Fruit fly (Drosophila melanogaster) whole organism, embryonic: ENCODE measurements around the gene CG7987.

Source experiments
- Atf3 ChIP-seq: fragments of 200-800 bp; sonication (Bioruptor generic); optimal IDR thresholded peaks from 3 replicates; lab custom pipeline; 2016; ENCODE audit warnings: missing biosample characterization, missing genetic modification characterization
- Bteb2 ChIP-seq: fragments of 200-800 bp; sonication (Bioruptor generic); optimal IDR thresholded peaks from 2 replicates; lab custom pipeline; 2016; ENCODE audit warnings: missing biosample characterization, missing genetic modification characterization
- CG10274 ChIP-seq: fragments of 200-800 bp; sonication (Bioruptor generic); optimal IDR thresholded peaks from 3 replicates; lab custom pipeline; 2017; ENCODE audit warnings: missing biosample characterization, mild to moderate bottlenecking, missing genetic modification characterization
- CG11398 ChIP-seq: fragments of 200-800 bp; sonication (Bioruptor generic); optimal IDR thresholded peaks from 2 replicates; lab custom pipeline; 2016; ENCODE audit warnings: missing biosample characterization, missing genetic modification characterization
- CG11696 ChIP-seq: fragments of 200-800 bp; sonication (Bioruptor generic); IDR thresholded peaks from 2 replicates; pipeline ENCODE4 v1.3.6; 2022; ENCODE audit warnings: missing biosample characterization, missing genetic modification characterization
- CG12659 ChIP-seq: fragments of 200-800 bp; sonication (Bioruptor generic); optimal IDR thresholded peaks from 3 replicates; lab custom pipeline; 2017; ENCODE audit warnings: mild to moderate bottlenecking, missing biosample characterization, missing genetic modification reagents, missing genetic modification characterization
- CG14860 ChIP-seq: fragments of 200-800 bp; sonication (Bioruptor generic); IDR thresholded peaks from 3 replicates; pipeline ENCODE4 v1.3.6; 2022; ENCODE audit warnings: missing biosample characterization, missing genetic modification characterization; ENCODE audit not compliant: partially characterized antibody
- CG15011 ChIP-seq: fragments of 200-800 bp; sonication (Bioruptor generic); optimal IDR thresholded peaks from 3 replicates; lab custom pipeline; 2018; ENCODE audit warnings: missing biosample characterization, mild to moderate bottlenecking, missing genetic modification characterization
- CG17568 ChIP-seq: fragments of 200-800 bp; sonication (Bioruptor generic); optimal IDR thresholded peaks from 2 replicates; lab custom pipeline; 2018; ENCODE audit warnings: missing biosample characterization, mild to moderate bottlenecking, missing genetic modification characterization, moderate library complexity
- CG17829 ChIP-seq: fragments of 200-800 bp; optimal IDR thresholded peaks from 2 replicates; lab custom pipeline; 2019; ENCODE audit warnings: missing biosample characterization, mild to moderate bottlenecking, missing genetic modification characterization, moderate library complexity
- CG18599 ChIP-seq: fragments of 200-800 bp; sonication (Bioruptor generic); optimal IDR thresholded peaks from 3 replicates; lab custom pipeline; 2017; ENCODE audit warnings: missing biosample characterization, missing genetic modification characterization, mild to moderate bottlenecking, moderate library complexity, missing genetic modification reagents
- CG2116 ChIP-seq: fragments of 200-800 bp; sonication (Bioruptor generic); optimal IDR thresholded peaks from 3 replicates; lab custom pipeline; 2018; ENCODE audit warnings: missing biosample characterization, mild to moderate bottlenecking, missing genetic modification characterization
- CG2875 ChIP-seq: fragments of 200-800 bp; sonication (Bioruptor generic); optimal IDR thresholded peaks from 2 replicates; lab custom pipeline; 2017; ENCODE audit warnings: missing biosample characterization, mild to moderate bottlenecking, missing genetic modification characterization, missing genetic modification reagents
- CG31388 ChIP-seq: fragments of 200-800 bp; sonication (Bioruptor generic); optimal IDR thresholded peaks from 2 replicates; lab custom pipeline; 2016; ENCODE audit warnings: missing biosample characterization, missing genetic modification characterization
- CG34376 ChIP-seq: fragments of 200-800 bp; sonication (Bioruptor generic); optimal IDR thresholded peaks from 2 replicates; lab custom pipeline; 2018; ENCODE audit warnings: missing biosample characterization, mild to moderate bottlenecking, missing genetic modification characterization
- CG3847 ChIP-seq: fragments of 200-800 bp; sonication (Bioruptor generic); IDR thresholded peaks from 2 replicates; pipeline ENCODE4 v1.3.6; 2022; ENCODE audit warnings: missing biosample characterization, missing genetic modification characterization
- CG4404 ChIP-seq: fragments of 200-800 bp; sonication (Bioruptor generic); IDR thresholded peaks from 2 replicates; pipeline ENCODE4 v1.3.6; 2022; ENCODE audit warnings: missing biosample characterization, missing genetic modification characterization
- CG4424 ChIP-seq: fragments of 200-800 bp; sonication (Bioruptor generic); optimal IDR thresholded peaks from 3 replicates; lab custom pipeline; 2016; ENCODE audit warnings: missing biosample characterization, missing genetic modification characterization
- CG4617 ChIP-seq: fragments of 200-800 bp; sonication (Bioruptor generic); optimal IDR thresholded peaks from 3 replicates; lab custom pipeline; 2016; ENCODE audit warnings: missing biosample characterization, missing genetic modification characterization, borderline replicate concordance
- CG7271 ChIP-seq: fragments of 200-800 bp; sonication (Bioruptor generic); optimal IDR thresholded peaks from 2 replicates; lab custom pipeline; 2018; ENCODE audit warnings: missing biosample characterization, mild to moderate bottlenecking, missing genetic modification characterization, moderate library complexity
- CG8924 ChIP-seq: fragments of 200-800 bp; optimal IDR thresholded peaks from 3 replicates; lab custom pipeline; 2019; ENCODE audit warnings: missing biosample characterization, mild to moderate bottlenecking, missing genetic modification characterization, moderate library complexity
- D ChIP-seq, 2 experiments: fragments of 200-800 bp in 1 of 2; fragments of >200 bp in 1 of 2; sonication (Bioruptor generic) in 1 of 2; optimal IDR thresholded peaks; 2 replicates in 1 of 2; 3 replicates in 1 of 2; lab custom pipeline; 2017; ENCODE audit warnings: mild to moderate bottlenecking in 1 of 2, missing biosample characterization in 1 of 2, missing genetic modification characterization in 1 of 2, missing genetic modification reagents in 1 of 2
- Dll ChIP-seq: fragments of 200-800 bp; sonication (Bioruptor generic); IDR thresholded peaks from 4 replicates; pipeline ENCODE4 v1.3.6; 2022; ENCODE audit warnings: missing biosample characterization, missing genetic modification characterization; ENCODE audit not compliant: partially characterized antibody
- Dref ChIP-seq: fragments of 200-800 bp; sonication (Bioruptor generic); IDR thresholded peaks from 2 replicates; pipeline ENCODE4 v1.3.6; 2022; ENCODE audit warnings: missing biosample characterization, missing genetic modification characterization
- Drgx ChIP-seq: fragments of 200-800 bp; sonication (Bioruptor generic); IDR thresholded peaks from 2 replicates; pipeline ENCODE4 v1.3.6; 2022; ENCODE audit warnings: missing biosample characterization, missing genetic modification characterization
- E2f2 ChIP-seq: fragments of 200-800 bp; sonication (Bioruptor generic); IDR thresholded peaks from 2 replicates; pipeline ENCODE4 v1.3.6; 2022; ENCODE audit warnings: missing biosample characterization, missing genetic modification characterization
- Ets65A ChIP-seq: fragments of 200-800 bp; sonication (Bioruptor generic); peaks from one replicate; lab custom pipeline; 2016; ENCODE audit warnings: missing biosample characterization, missing genetic modification characterization
- Fer2 ChIP-seq: fragments of 200-800 bp; sonication (Bioruptor generic); optimal IDR thresholded peaks from 2 replicates; lab custom pipeline; 2018; ENCODE audit warnings: missing biosample characterization, mild to moderate bottlenecking, missing genetic modification characterization, moderate library complexity
- GATAe ChIP-seq: fragments of 200-800 bp; sonication (Bioruptor generic); conservative IDR thresholded peaks from 2 replicates; pipeline ENCODE4 v1.3.6; 2022; ENCODE audit warnings: missing biosample characterization, missing genetic modification characterization
- HLH54F ChIP-seq: fragments of 200-800 bp; sonication (Bioruptor generic); optimal IDR thresholded peaks from 3 replicates; lab custom pipeline; 2016; ENCODE audit warnings: missing biosample characterization, missing genetic modification characterization
- ab ChIP-seq: fragments of 200-800 bp; sonication (Bioruptor generic); optimal IDR thresholded peaks from 2 replicates; lab custom pipeline; 2016; ENCODE audit warnings: missing biosample characterization, missing genetic modification characterization
- ato ChIP-seq: fragments of 200-800 bp; sonication (Bioruptor generic); IDR thresholded peaks from 2 replicates; pipeline ENCODE4 v1.3.6; 2022; ENCODE audit warnings: missing biosample characterization, missing genetic modification characterization; ENCODE audit not compliant: partially characterized antibody
- br ChIP-seq: fragments of >200 bp; optimal IDR thresholded peaks from 2 replicates; lab custom pipeline; 2017
- da ChIP-seq: fragments of 200-800 bp; sonication (Bioruptor generic); optimal IDR thresholded peaks from 2 replicates; lab custom pipeline; 2016; ENCODE audit warnings: missing biosample characterization, missing genetic modification characterization
- dati ChIP-seq: fragments of 200-800 bp; sonication (Bioruptor generic); IDR thresholded peaks from 2 replicates; pipeline ENCODE4 v1.3.6; 2022; ENCODE audit warnings: missing biosample characterization, missing genetic modification characterization
- dmrt99B ChIP-seq: fragments of 200-800 bp; sonication (Bioruptor generic); optimal IDR thresholded peaks from 2 replicates; lab custom pipeline; 2018; ENCODE audit warnings: missing biosample characterization, mild to moderate bottlenecking, missing genetic modification characterization, moderate library complexity
- esg ChIP-seq: fragments of 200-800 bp; sonication (Bioruptor generic); conservative IDR thresholded peaks from 2 replicates; pipeline ENCODE4 v1.3.6; 2022; ENCODE audit warnings: missing biosample characterization, missing genetic modification characterization
- ewg ChIP-seq: fragments of 200-800 bp; sonication (Bioruptor generic); optimal IDR thresholded peaks from 3 replicates; lab custom pipeline; 2017; ENCODE audit warnings: mild to moderate bottlenecking, missing biosample characterization, missing genetic modification reagents, missing genetic modification characterization
- gce ChIP-seq: fragments of 200-800 bp; sonication (Bioruptor generic); IDR thresholded peaks from 3 replicates; pipeline ENCODE4 v1.3.6; 2022; ENCODE audit warnings: missing biosample characterization, missing genetic modification characterization
- insv ChIP-seq, 2 experiments: fragments of 200-800 bp; sonication (Bioruptor generic); optimal IDR thresholded peaks; 3 replicates each; lab custom pipeline; 2016 to 2018; ENCODE audit warnings: missing biosample characterization in 2 of 2, missing genetic modification characterization in 2 of 2
- nerfin-1 ChIP-seq: fragments of 200-800 bp; sonication (Bioruptor generic); optimal IDR thresholded peaks from 3 replicates; lab custom pipeline; 2019; ENCODE audit warnings: missing biosample characterization, mild to moderate bottlenecking, missing genetic modification characterization, moderate library complexity
- row ChIP-seq: fragments of 200-800 bp; sonication (Bioruptor generic); IDR thresholded peaks from 3 replicates; pipeline ENCODE4 v1.3.6; 2022; ENCODE audit warnings: missing biosample characterization, missing genetic modification characterization
- sc ChIP-seq, 3 experiments: fragments of >200 bp in 2 of 3; fragments of 200-800 bp in 1 of 3; sonication (Bioruptor generic) in 1 of 3; optimal IDR thresholded peaks; 2 replicates in 2 of 3; 3 replicates in 1 of 3; lab custom pipeline; 2017; ENCODE audit warnings: mild to moderate bottlenecking in 1 of 3, missing biosample characterization in 1 of 3, missing genetic modification characterization in 1 of 3, missing genetic modification reagents in 1 of 3
- schlank ChIP-seq: fragments of 200-800 bp; sonication (Bioruptor generic); optimal IDR thresholded peaks from 2 replicates; lab custom pipeline; 2018; ENCODE audit warnings: missing biosample characterization, mild to moderate bottlenecking, missing genetic modification characterization
- trem ChIP-seq: fragments of 200-800 bp; optimal IDR thresholded peaks from 3 replicates; lab custom pipeline; 2019; ENCODE audit warnings: missing biosample characterization, mild to moderate bottlenecking, missing genetic modification characterization, moderate library complexity
- zfh1 ChIP-seq: fragments of 200-800 bp; sonication (Bioruptor generic); IDR thresholded peaks from 3 replicates; pipeline ENCODE4 v1.3.6; 2022; ENCODE audit warnings: missing biosample characterization, missing genetic modification characterization

Gene CG7987

DNA sequence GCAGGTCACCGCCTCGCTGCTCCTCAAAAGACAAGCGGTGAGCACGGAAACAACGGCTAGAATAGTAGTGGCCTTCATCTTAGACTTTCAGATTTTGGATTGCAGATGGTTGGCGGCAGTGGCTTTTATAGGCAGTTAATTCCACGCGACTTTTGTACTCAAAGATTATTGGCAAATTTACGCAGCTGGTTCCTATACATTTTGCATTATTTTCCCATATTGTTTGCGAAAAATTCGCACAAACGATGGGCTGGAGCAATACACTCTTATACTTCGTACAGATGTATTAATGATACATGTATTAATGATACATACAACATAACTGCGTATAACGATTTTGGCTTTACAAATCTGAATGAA lies 11.0 kb downstream of the CG7987 start, which contains the start of gene CG8087:
Gene CG8087, minus strand, starts transcription at position 101 of the 360 bp plus-strand sequence.
- TF ChIP-seq Bteb2 (GFP tag; lab: Kevin White, UChicago): no peak
- TF ChIP-seq dmrt99B (tag; lab: Kevin White, UChicago): no peak
- no peak for TF ChIP-seq CG4424 (GFP tag; lab: Kevin White, UChicago)
- TF ChIP-seq trem (tag; lab: Kevin White, UChicago): no peak
- TF ChIP-seq zfh1 (GFP tag; lab: Robert Waterston, UW): no peak
- TF ChIP-seq D (optimal IDR thresholded peaks at IDR 0.05; lab: Kevin White, UChicago): no peak
- no peak for TF ChIP-seq D (GFP tag; optimal IDR thresholded peaks at IDR 0.05; lab: Kevin White, UChicago)
- TF ChIP-seq CG2116 (GFP tag; lab: Kevin White, UChicago): no peak
- TF ChIP-seq ewg (GFP tag; lab: Kevin White, UChicago): no peak
- TF ChIP-seq da (GFP tag; lab: Kevin White, UChicago): no peak
- TF ChIP-seq CG4617 (GFP tag; lab: Kevin White, UChicago): no peak
- no peak for TF ChIP-seq GATAe (GFP tag; lab: Robert Waterston, UW)
- TF ChIP-seq Fer2 (tag; lab: Kevin White, UChicago): no peak
- TF ChIP-seq CG7271 (tag; lab: Kevin White, UChicago): no peak
- no peak for TF ChIP-seq CG17829 (tag; lab: Kevin White, UChicago)
- TF ChIP-seq Dll: no peak
- TF ChIP-seq schlank (tag; lab: Kevin White, UChicago): no peak
- TF ChIP-seq Dref: no peak
- no peak for TF ChIP-seq gce (GFP tag; lab: Robert Waterston, UW)
- no peak for TF ChIP-seq sc (optimal IDR thresholded peaks at IDR 0.05; lab: Kevin White, UChicago)
- no peak for TF ChIP-seq sc (GFP tag; optimal IDR thresholded peaks at IDR 0.05; lab: Kevin White, UChicago)

DNA sequence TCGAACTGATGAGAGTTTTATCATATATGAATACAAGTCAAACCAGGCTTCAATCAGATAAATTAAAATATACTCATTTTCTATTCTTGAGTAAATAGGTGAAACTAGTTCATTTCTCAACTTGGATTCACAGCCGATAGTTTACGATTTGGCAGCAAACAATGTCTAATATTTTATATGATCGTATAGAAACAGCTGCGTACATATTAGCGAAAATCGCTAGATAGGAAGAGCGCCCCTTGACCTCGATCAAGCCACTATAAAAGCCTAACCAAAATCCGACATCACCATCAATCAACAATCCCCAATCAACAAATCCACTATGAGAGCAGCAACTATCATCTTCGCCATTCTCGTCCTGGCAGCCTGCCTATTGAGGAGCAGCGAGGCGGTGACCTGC lies 13.6 kb downstream of the CG7987 start, which contains the start of gene CG14851:
Gene CG14851, plus strand, starts transcription at position 301 of the 400 bp plus-strand sequence.
- 0 out of 3 replicates have a peak, but pooled peaks have one; percentile 18 for TF ChIP-seq CG14860 (GFP tag; lab: Robert Waterston, UW)
- TF ChIP-seq CG8924 (tag; lab: Kevin White, UChicago): no peak
- peak; percentile 44 for TF ChIP-seq Ets65A (GFP tag; lab: Kevin White, UChicago)
- TF ChIP-seq row (GFP tag; lab: Robert Waterston, UW): no peak
- no peak for TF ChIP-seq CG15011
- TF ChIP-seq CG10274 (GFP tag; lab: Kevin White, UChicago): no peak
- TF ChIP-seq CG31388 (GFP tag; lab: Kevin White, UChicago): no peak

dm6 chr3R:14560635-14561034 lies 15.1 kb downstream of the CG7987 start, which contains the start of gene Jig:
TSS of gene Jig (plus strand) at chr3R:14560935.
- TF ChIP-seq nerfin-1 (tag; lab: Kevin White, UChicago) (no peak), CG18599 (GFP tag; lab: Kevin White, UChicago) (no peak)
- TF ChIP-seq, all 482 proteins: peak for 0

DNA sequence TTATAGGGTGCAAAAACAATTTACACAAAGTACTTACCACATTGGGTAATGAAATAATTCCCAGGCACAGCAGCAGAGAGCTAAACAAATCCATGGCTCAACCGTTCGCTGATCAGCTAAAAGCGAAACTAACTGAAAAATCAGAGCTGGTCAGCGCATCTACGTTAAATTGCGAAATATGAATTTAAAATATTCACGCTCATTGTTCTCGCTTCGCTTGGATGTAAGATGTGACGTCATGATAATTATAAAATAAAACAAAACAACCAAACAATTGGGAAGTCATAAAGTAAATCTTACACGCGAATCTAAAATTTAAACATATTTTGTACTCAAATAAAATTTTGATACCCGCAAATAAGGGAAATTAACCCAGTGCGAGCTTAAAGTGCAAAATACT lies 15.7 kb downstream of the CG7987 start, which contains the start of gene CG14854:
Gene CG14854, minus strand, starts transcription at position 101 of the 400 bp plus-strand sequence.
- no peak for TF ChIP-seq CG2875
- no peak for TF ChIP-seq CG3847
- TF ChIP-seq E2f2: no peak
- no peak for TF ChIP-seq CG12659 (GFP tag; lab: Kevin White, UChicago)
- no peak for TF ChIP-seq HLH54F (GFP tag; lab: Kevin White, UChicago)
- no peak for TF ChIP-seq insv (GFP tag; optimal IDR thresholded peaks at IDR 0.05; lab: Kevin White, UChicago)
- TF ChIP-seq Atf3 (GFP tag; lab: Kevin White, UChicago): no peak
- no peak for TF ChIP-seq ato (GFP tag; lab: Robert Waterston, UW)
- TF ChIP-seq CG34376 (GFP tag; lab: Kevin White, UChicago): no peak
- TF ChIP-seq br (lab: Kevin White, UChicago): no peak
- TF ChIP-seq ab (GFP tag; lab: Kevin White, UChicago): no peak
- no peak for TF ChIP-seq CG17568
- TF ChIP-seq CG11398 (GFP tag; lab: Kevin White, UChicago): no peak
- TF ChIP-seq dati (GFP tag; lab: Robert Waterston, UW): no peak
- no peak for TF ChIP-seq CG4404 (GFP tag; lab: Robert Waterston, UW)
- no peak for TF ChIP-seq Drgx (GFP tag; lab: Robert Waterston, UW)
- no peak for TF ChIP-seq esg (GFP tag; lab: Robert Waterston, UW)
- TF ChIP-seq CG11696: no peak
